Fruit fly (Drosophila melanogaster) whole organism, embryonic: ENCODE measurements around the gene Mnn1.

Experiments
- Antp ChIP-seq: fragments of 200-800 bp; sonication (Bioruptor generic); optimal IDR thresholded peaks from 3 replicates; lab custom pipeline; 2016; ENCODE audit warnings: missing biosample characterization, missing genetic modification characterization
- B-H2 ChIP-seq: fragments of 200-800 bp; sonication (Bioruptor generic); optimal IDR thresholded peaks from 2 replicates; lab custom pipeline; 2018; ENCODE audit warnings: missing biosample characterization, mild to moderate bottlenecking, missing genetic modification characterization
- CG10267 ChIP-seq: fragments of 200-800 bp; sonication (Bioruptor generic); optimal IDR thresholded peaks from 2 replicates; lab custom pipeline; 2018; ENCODE audit warnings: missing biosample characterization, mild to moderate bottlenecking, missing genetic modification characterization, moderate library complexity
- CG11085 ChIP-seq: fragments of 200-800 bp; sonication (Bioruptor generic); IDR thresholded peaks from 2 replicates; pipeline ENCODE4 v1.3.6; 2022; ENCODE audit warnings: missing biosample characterization, missing genetic modification characterization
- CG13123 ChIP-seq: fragments of 200-800 bp; sonication (Bioruptor generic); optimal IDR thresholded peaks from 2 replicates; lab custom pipeline; 2016; ENCODE audit warnings: missing biosample characterization, missing genetic modification characterization
- CG1529 ChIP-seq: fragments of 200-800 bp; sonication (Bioruptor generic); optimal IDR thresholded peaks from 3 replicates; lab custom pipeline; 2018; ENCODE audit warnings: missing biosample characterization, missing genetic modification characterization
- CG16813 ChIP-seq: fragments of 200-800 bp; sonication (Bioruptor generic); IDR thresholded peaks from 3 replicates; pipeline ENCODE4 v1.3.6; 2022; ENCODE audit warnings: missing biosample characterization, missing genetic modification characterization; ENCODE audit not compliant: partially characterized antibody
- CG17568 ChIP-seq: fragments of 200-800 bp; sonication (Bioruptor generic); optimal IDR thresholded peaks from 2 replicates; lab custom pipeline; 2018; ENCODE audit warnings: missing biosample characterization, mild to moderate bottlenecking, missing genetic modification characterization, moderate library complexity
- CG1792 ChIP-seq: fragments of 200-800 bp; sonication (Bioruptor generic); optimal IDR thresholded peaks from 2 replicates; lab custom pipeline; 2016; ENCODE audit warnings: missing biosample characterization, missing genetic modification characterization
- CG18011 ChIP-seq: fragments of 200-800 bp; sonication (Bioruptor generic); optimal IDR thresholded peaks from 2 replicates; lab custom pipeline; 2017; ENCODE audit warnings: missing biosample characterization, missing genetic modification characterization, mild to moderate bottlenecking, moderate library complexity, missing genotype
- CG2199 ChIP-seq: fragments of 200-800 bp; sonication (Bioruptor generic); IDR thresholded peaks from 3 replicates; pipeline ENCODE4 v1.3.6; 2022; ENCODE audit warnings: missing biosample characterization, missing genetic modification characterization
- CG30403 ChIP-seq: fragments of 200-800 bp; sonication (Bioruptor generic); optimal IDR thresholded peaks from 3 replicates; lab custom pipeline; 2016; ENCODE audit warnings: missing biosample characterization, missing genetic modification characterization
- CG4404 ChIP-seq: fragments of 200-800 bp; sonication (Bioruptor generic); IDR thresholded peaks from 2 replicates; pipeline ENCODE4 v1.3.6; 2022; ENCODE audit warnings: missing biosample characterization, missing genetic modification characterization
- CG4424 ChIP-seq: fragments of 200-800 bp; sonication (Bioruptor generic); optimal IDR thresholded peaks from 3 replicates; lab custom pipeline; 2016; ENCODE audit warnings: missing biosample characterization, missing genetic modification characterization
- CG4854 ChIP-seq: fragments of 200-800 bp; sonication (Bioruptor generic); optimal IDR thresholded peaks from 2 replicates; lab custom pipeline; 2016; ENCODE audit warnings: missing biosample characterization, missing genetic modification characterization, inconsistent platforms
- CG6175 ChIP-seq: fragments of 200-800 bp; sonication (Bioruptor generic); IDR thresholded peaks from 3 replicates; pipeline ENCODE4 v1.3.6; 2022; ENCODE audit warnings: missing biosample characterization, missing genetic modification characterization
- CG8765 ChIP-seq: fragments of 200-800 bp; sonication (Bioruptor generic); IDR thresholded peaks from 2 replicates; pipeline ENCODE4 v1.3.6; 2022; ENCODE audit warnings: missing biosample characterization, missing genetic modification characterization
- CG8924 ChIP-seq: fragments of 200-800 bp; optimal IDR thresholded peaks from 3 replicates; lab custom pipeline; 2019; ENCODE audit warnings: missing biosample characterization, mild to moderate bottlenecking, missing genetic modification characterization, moderate library complexity
- CG8944 ChIP-seq: fragments of 200-800 bp; sonication (Bioruptor generic); optimal IDR thresholded peaks from 3 replicates; lab custom pipeline; 2016; ENCODE audit warnings: missing biosample characterization, missing genetic modification characterization
- CkIIα-i1 ChIP-seq: fragments of 200-800 bp; sonication (Bioruptor generic); IDR thresholded peaks from 2 replicates; pipeline ENCODE4 v1.3.6; 2022; ENCODE audit warnings: missing biosample characterization, missing genetic modification characterization
- ERR ChIP-seq: fragments of 200-800 bp; sonication (Bioruptor generic); optimal IDR thresholded peaks from 2 replicates; lab custom pipeline; 2016; ENCODE audit warnings: missing biosample characterization, missing genetic modification characterization
- Fer3 ChIP-seq: fragments of 200-800 bp; sonication (Bioruptor generic); optimal IDR thresholded peaks from 2 replicates; lab custom pipeline; 2018; ENCODE audit warnings: missing biosample characterization, mild to moderate bottlenecking, missing genetic modification characterization, moderate library complexity
- Gug ChIP-seq: fragments of 200-800 bp; sonication (Bioruptor generic); IDR thresholded peaks from 4 replicates; pipeline ENCODE4 v1.3.6; 2022; ENCODE audit warnings: missing biosample characterization, missing genetic modification characterization
- H15 ChIP-seq: fragments of 200-800 bp; sonication (Bioruptor generic); IDR thresholded peaks from 3 replicates; pipeline ENCODE4 v1.3.6; 2022; ENCODE audit warnings: missing biosample characterization, missing genetic modification characterization
- HHEX ChIP-seq: fragments of 200-800 bp; sonication (Bioruptor generic); optimal IDR thresholded peaks from 3 replicates; lab custom pipeline; 2017; ENCODE audit warnings: missing biosample characterization, mild to moderate bottlenecking, missing genetic modification characterization, missing genetic modification reagents
- Hand ChIP-seq: fragments of 200-800 bp; sonication (Bioruptor generic); optimal IDR thresholded peaks from 2 replicates; lab custom pipeline; 2017; ENCODE audit warnings: mild to moderate bottlenecking, missing biosample characterization, missing genetic modification reagents, missing genetic modification characterization
- Hmx ChIP-seq: fragments of 200-800 bp; sonication (Bioruptor generic); optimal IDR thresholded peaks from 2 replicates; lab custom pipeline; 2016; ENCODE audit warnings: missing biosample characterization, missing genetic modification characterization
- Lpt ChIP-seq: fragments of >200 bp; optimal IDR thresholded peaks from 2 replicates; lab custom pipeline; 2018; ENCODE audit warnings: missing biosample characterization, missing genetic modification characterization
- NC2α ChIP-seq: fragments of 200-800 bp; sonication (Bioruptor generic); optimal IDR thresholded peaks from 2 replicates; lab custom pipeline; 2016; ENCODE audit warnings: missing biosample characterization, missing genetic modification characterization
- PHDP ChIP-seq: fragments of 200-800 bp; sonication (Bioruptor generic); optimal IDR thresholded peaks from 3 replicates; lab custom pipeline; 2018; ENCODE audit warnings: missing biosample characterization, mild to moderate bottlenecking, missing genetic modification characterization, moderate library complexity
- aop ChIP-seq: fragments of 200-800 bp; sonication (Bioruptor generic); IDR thresholded peaks from 2 replicates; pipeline ENCODE4 v1.3.6; 2022; ENCODE audit warnings: missing biosample characterization, missing genetic modification characterization
- ato ChIP-seq: fragments of 200-800 bp; sonication (Bioruptor generic); IDR thresholded peaks from 2 replicates; pipeline ENCODE4 v1.3.6; 2022; ENCODE audit warnings: missing biosample characterization, missing genetic modification characterization; ENCODE audit not compliant: partially characterized antibody
- az2 ChIP-seq: fragments of 200-800 bp; sonication (Bioruptor generic); optimal IDR thresholded peaks from 3 replicates; lab custom pipeline; 2016; ENCODE audit warnings: missing biosample characterization, missing genetic modification characterization
- bsh ChIP-seq, 2 experiments: fragments of 200-800 bp; sonication (Bioruptor generic); optimal IDR thresholded peaks; 2 replicates each; lab custom pipeline; 2017 to 2018; ENCODE audit warnings: mild to moderate bottlenecking in 2 of 2, missing biosample characterization in 2 of 2, missing genetic modification characterization in 2 of 2, moderate library complexity in 1 of 2
- cato ChIP-seq: fragments of 200-800 bp; sonication (Bioruptor generic); optimal IDR thresholded peaks from 2 replicates; lab custom pipeline; 2016; ENCODE audit warnings: missing biosample characterization, missing genetic modification characterization, borderline replicate concordance
- chinmo ChIP-seq: fragments of 200-800 bp; sonication (Bioruptor generic); IDR thresholded peaks from 4 replicates; pipeline ENCODE4 v1.3.6; 2022; ENCODE audit warnings: missing biosample characterization, missing genetic modification characterization; ENCODE audit not compliant: partially characterized antibody
- crp ChIP-seq, 2 experiments: fragments of 200-800 bp; sonication (Bioruptor generic); optimal IDR thresholded peaks; 2 replicates in 1 of 2; 3 replicates in 1 of 2; lab custom pipeline; 2017; ENCODE audit warnings: missing biosample characterization in 2 of 2, missing genetic modification characterization in 2 of 2, mild to moderate bottlenecking in 1 of 2, moderate library complexity in 1 of 2
- da ChIP-seq: fragments of 200-800 bp; sonication (Bioruptor generic); optimal IDR thresholded peaks from 2 replicates; lab custom pipeline; 2016; ENCODE audit warnings: missing biosample characterization, missing genetic modification characterization
- dan ChIP-seq: fragments of 200-800 bp; sonication (Bioruptor generic); IDR thresholded peaks from 2 replicates; pipeline ENCODE4 v1.3.6; 2022; ENCODE audit warnings: missing biosample characterization, missing genetic modification characterization
- danr ChIP-seq: fragments of 200-800 bp; sonication (Bioruptor generic); IDR thresholded peaks from 2 replicates; pipeline ENCODE4 v1.3.6; 2022; ENCODE audit warnings: missing biosample characterization, missing genetic modification characterization
- eyg ChIP-seq: fragments of 200-800 bp; sonication (Bioruptor generic); optimal IDR thresholded peaks from 3 replicates; lab custom pipeline; 2016; ENCODE audit warnings: missing biosample characterization, missing genetic modification characterization
- insv ChIP-seq, 2 experiments: fragments of 200-800 bp; sonication (Bioruptor generic); optimal IDR thresholded peaks; 3 replicates each; lab custom pipeline; 2016 to 2018; ENCODE audit warnings: missing biosample characterization in 2 of 2, missing genetic modification characterization in 2 of 2
- lbe ChIP-seq: fragments of 200-800 bp; sonication (Bioruptor generic); optimal IDR thresholded peaks from 2 replicates; lab custom pipeline; 2016; ENCODE audit warnings: missing biosample characterization, mild to moderate bottlenecking, missing genetic modification characterization
- org-1 ChIP-seq: fragments of 200-800 bp; sonication (Bioruptor generic); optimal IDR thresholded peaks from 2 replicates; lab custom pipeline; 2017; ENCODE audit warnings: missing biosample characterization, missing genetic modification characterization
- sqz ChIP-seq: fragments of 200-800 bp; sonication (Bioruptor generic); optimal IDR thresholded peaks from 3 replicates; lab custom pipeline; 2018; ENCODE audit warnings: missing biosample characterization, mild to moderate bottlenecking, missing genetic modification characterization
- tll ChIP-seq, 2 experiments: fragments of 200-800 bp in 1 of 2; fragments of >200 bp in 1 of 2; sonication (Bioruptor generic) in 1 of 2; optimal IDR thresholded peaks; 2 replicates each; lab custom pipeline; 2017 to 2019; ENCODE audit warnings: missing biosample characterization in 2 of 2, missing genetic modification characterization in 2 of 2, mild to moderate bottlenecking in 1 of 2, moderate library complexity in 1 of 2
- ttk ChIP-seq: fragments of 200-800 bp; sonication (Bioruptor generic); IDR thresholded peaks from 2 replicates; pipeline ENCODE4 v2.1.2; 2022; ENCODE audit warnings: missing biosample characterization, missing genetic modification characterization
- unpg ChIP-seq: fragments of 200-800 bp; sonication (Bioruptor generic); optimal IDR thresholded peaks from 3 replicates; lab custom pipeline; 2018; ENCODE audit warnings: missing biosample characterization, mild to moderate bottlenecking, missing genetic modification characterization, moderate library complexity
- zfh1 ChIP-seq: fragments of 200-800 bp; sonication (Bioruptor generic); IDR thresholded peaks from 3 replicates; pipeline ENCODE4 v1.3.6; 2022; ENCODE audit warnings: missing biosample characterization, missing genetic modification characterization

Mnn1 gene

DNA sequence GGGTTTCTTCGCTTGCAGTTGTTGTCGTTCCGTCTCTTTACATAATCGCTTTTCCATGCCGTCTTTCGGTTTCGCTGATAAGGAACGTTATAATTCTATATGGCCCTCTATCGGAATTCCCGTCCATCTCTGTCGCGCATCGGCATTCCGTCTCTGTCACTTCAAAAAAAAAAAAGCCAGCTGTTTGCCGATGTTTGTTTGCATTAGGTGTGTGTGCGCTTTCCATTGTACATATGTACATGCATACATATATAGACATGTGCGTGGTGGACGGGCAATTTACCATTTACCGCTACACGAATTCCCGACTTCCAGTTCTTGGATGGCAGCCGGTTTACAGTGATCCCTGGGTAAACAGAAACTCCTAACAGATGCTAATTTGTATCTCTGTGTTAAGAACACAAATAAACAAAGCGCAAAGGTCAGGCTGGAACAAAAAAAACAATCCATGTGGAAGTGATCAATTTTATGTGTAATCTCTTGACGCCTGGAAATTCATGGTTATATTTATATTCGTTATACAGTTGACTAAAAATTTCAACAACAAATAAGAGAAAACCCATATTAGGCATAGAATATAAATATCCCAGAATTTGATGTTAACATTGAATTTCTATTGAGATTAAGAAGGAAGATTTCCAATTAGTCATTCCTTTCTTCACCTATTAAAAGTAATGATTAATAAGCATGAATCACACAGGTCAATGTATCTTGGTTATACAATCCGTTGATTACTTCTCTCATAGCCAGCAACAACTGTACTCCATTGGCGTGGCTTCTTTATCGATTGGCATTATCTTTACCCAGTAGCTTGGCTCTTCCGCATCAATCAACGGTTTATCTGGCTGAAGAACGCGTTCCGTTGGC is 12.8 kb upstream of the Mnn1 start (continued):
- TF ChIP-seq ato (GFP tag; lab: Robert Waterston, UW) (no peak), danr (GFP tag; lab: Robert Waterston, UW) (no peak), ERR (GFP tag; lab: Kevin White, UChicago) (no peak), Hand (GFP tag; lab: Kevin White, UChicago) (no peak), CG4404 (GFP tag; lab: Robert Waterston, UW) (no peak), Fer3 (tag; lab: Kevin White, UChicago) (no peak), CkIIα-i1 (GFP tag; lab: Robert Waterston, UW) (no peak; the same call in 1 of the 2 replicates), CG17568 (peak; percentile 6), CG8944 (GFP tag; lab: Kevin White, UChicago) (peak; percentile 17), CG11085 (GFP tag; lab: Robert Waterston, UW) (no peak), cato (GFP tag; lab: Kevin White, UChicago) (no peak), dan (GFP tag; lab: Robert Waterston, UW) (no peak), sqz (GFP tag; lab: Kevin White, UChicago) (peak; percentile 69), ttk (GFP tag; lab: Robert Waterston, UW) (no peak), zfh1 (GFP tag; lab: Robert Waterston, UW) (peak; percentile 63; the same call in 1 of the 3 replicates), org-1 (GFP tag; lab: Kevin White, UChicago) (no peak), Lpt (no peak), crp (GFP tag; optimal IDR thresholded peaks at IDR 0.05; lab: Kevin White, UChicago) (peak in 1 of 2 experiments; percentile 25), NC2α (GFP tag; lab: Kevin White, UChicago) (peak; percentile 32), aop (GFP tag; lab: Robert Waterston, UW) (no peak), CG6175 (GFP tag; lab: Robert Waterston, UW) (no peak), PHDP (tag; lab: Kevin White, UChicago) (peak; percentile 15), H15 (GFP tag; lab: Robert Waterston, UW) (0 out of 3 replicates have a peak, but pooled peaks have one; percentile 22), chinmo (peak; percentile 85; the same call in 2 of the 4 replicates), Gug (GFP tag; lab: Robert Waterston, UW) (no peak), CG4854 (no peak), da (GFP tag; lab: Kevin White, UChicago) (no peak), CG13123 (GFP tag; lab: Kevin White, UChicago) (peak; percentile 22), CG30403 (peak; percentile 28), insv (GFP tag; optimal IDR thresholded peaks at IDR 0.05; lab: Kevin White, UChicago) (no peak), CG1792 (GFP tag; lab: Kevin White, UChicago) (peak; percentile 30), Hmx (no peak), CG8924 (tag; lab: Kevin White, UChicago) (no peak), CG16813 (GFP tag; lab: Robert Waterston, UW) (no peak), az2 (GFP tag; lab: Kevin White, UChicago) (no peak), HHEX (GFP tag; lab: Kevin White, UChicago) (no peak), B-H2 (no peak), lbe (no peak), eyg (GFP tag; lab: Kevin White, UChicago) (no peak), bsh (GFP tag; optimal IDR thresholded peaks at IDR 0.05; lab: Kevin White, UChicago) (peak in 1 of 2 experiments; percentile 76), CG18011 (GFP tag; lab: Kevin White, UChicago) (no peak), CG10267 (tag; lab: Kevin White, UChicago) (no peak), tll (GFP tag; optimal IDR thresholded peaks at IDR 0.05; lab: Kevin White, UChicago) (peak in 1 of 2 experiments; percentile 76), CG8765 (GFP tag; lab: Robert Waterston, UW) (no peak), CG2199 (GFP tag; lab: Robert Waterston, UW) (no peak), CG1529 (GFP tag; lab: Kevin White, UChicago) (peak; percentile 64), Antp (GFP tag; lab: Kevin White, UChicago) (no peak), unpg (GFP tag; lab: Kevin White, UChicago) (peak; percentile 21), CG4424 (GFP tag; lab: Kevin White, UChicago) (no peak)
